Fruit fly (Drosophila melanogaster) whole organism, embryonic: ENCODE results near the gene CG7182.

Source experiments
- CG17912 ChIP-seq: fragments of 200-800 bp; sonication (Bioruptor generic); optimal IDR thresholded peaks from 2 replicates; lab custom pipeline; 2018; ENCODE audit warnings: missing biosample characterization, mild to moderate bottlenecking, missing genetic modification characterization
- HLH54F ChIP-seq: fragments of 200-800 bp; sonication (Bioruptor generic); optimal IDR thresholded peaks from 3 replicates; lab custom pipeline; 2016; ENCODE audit warnings: missing biosample characterization, missing genetic modification characterization
- dpn ChIP-seq, 2 experiments: fragments of 200-800 bp; sonication (Bioruptor generic); optimal IDR thresholded peaks; 3 replicates each; lab custom pipeline; 2016; ENCODE audit warnings: missing biosample characterization in 2 of 2, missing genetic modification characterization in 2 of 2
- gfzf ChIP-seq: fragments of 200-800 bp; sonication (Bioruptor generic); optimal IDR thresholded peaks from 2 replicates; lab custom pipeline; 2016; ENCODE audit warnings: missing biosample characterization, mild to moderate bottlenecking, missing genetic modification characterization, moderate library complexity
- maf-S ChIP-seq: fragments of 200-800 bp; sonication (Bioruptor generic); optimal IDR thresholded peaks from 2 replicates; lab custom pipeline; 2016; ENCODE audit warnings: missing biosample characterization, missing genetic modification characterization
- odd ChIP-seq: fragments of 200-800 bp; sonication (Bioruptor generic); optimal IDR thresholded peaks from 2 replicates; lab custom pipeline; 2017; ENCODE audit warnings: missing biosample characterization, mild to moderate bottlenecking, missing genetic modification characterization

dm6 chr3L:8297488-8297887 is 48.7 kb downstream of the CG7182 start:
- TF ChIP-seq gfzf (GFP tag; lab: Kevin White, UChicago) (no peak), maf-S (no peak), HLH54F (GFP tag; lab: Kevin White, UChicago) (no peak), CG17912 (no peak), odd (GFP tag; lab: Kevin White, UChicago) (no peak), dpn (GFP tag; optimal IDR thresholded peaks at IDR 0.05; lab: Kevin White, UChicago) (no peak)
